Worm (Caenorhabditis elegans) whole organism, early embryonic: ENCODE data around the gene twf-2.

ENCODE experiments used
- B0310.2 ChIP-seq: sonication (generic microtip); optimal IDR thresholded peaks from 2 replicates; lab custom pipeline; 2016; ENCODE audit warnings: mild to moderate bottlenecking, missing genetic modification characterization, missing compliant biosample characterization
- F13C5.2 ChIP-seq: sonication (generic microtip); optimal IDR thresholded peaks from 2 replicates; lab custom pipeline; 2017; ENCODE audit warnings: mild to moderate bottlenecking, missing genetic modification characterization, inconsistent platforms, missing compliant biosample characterization
- aly-1 ChIP-seq: sonication (generic microtip); optimal IDR thresholded peaks from 2 replicates; lab custom pipeline; 2016; ENCODE audit warnings: missing genetic modification characterization, missing compliant biosample characterization
- ama-1 ChIP-seq: fragments of 150-350 bp; optimal IDR thresholded peaks from 2 replicates; lab custom pipeline; 2014
- ceh-36 ChIP-seq: sonication (generic microtip); optimal IDR thresholded peaks from 2 replicates; lab custom pipeline; 2016; ENCODE audit warnings: missing genetic modification characterization, inconsistent platforms, missing compliant biosample characterization
- ets-7 ChIP-seq: sonication (generic microtip); optimal IDR thresholded peaks from 2 replicates; lab custom pipeline; 2016; ENCODE audit warnings: missing genotype, missing genetic modification characterization, missing compliant biosample characterization
- flt-1 ChIP-seq: fragments of 200-800 bp; sonication (Bioruptor generic); IDR thresholded peaks from 2 replicates; pipeline ENCODE4 v1.3.6; 2022; ENCODE audit warnings: missing genetic modification characterization, missing compliant biosample characterization
- hmbx-1 ChIP-seq: sonication (generic microtip); optimal IDR thresholded peaks from 2 replicates; lab custom pipeline; 2016; ENCODE audit warnings: mild to moderate bottlenecking, missing genetic modification characterization, missing compliant biosample characterization
- pes-1 ChIP-seq: fragments of 200-800 bp; sonication (Bioruptor generic); IDR thresholded peaks from 2 replicates; pipeline ENCODE4 v1.3.6; 2022; ENCODE audit warnings: missing genetic modification reagents, missing genetic modification characterization, missing compliant biosample characterization
- scrt-1 ChIP-seq: fragments of 200-800 bp; sonication (Bioruptor generic); IDR thresholded peaks from 2 replicates; pipeline ENCODE4 v1.3.6; 2022; ENCODE audit warnings: missing genetic modification characterization, missing compliant biosample characterization
- sea-1 ChIP-seq: fragments of 200-800 bp; sonication (Bioruptor generic); conservative IDR thresholded peaks from 2 replicates; pipeline ENCODE4 v1.3.6; 2022; ENCODE audit warnings: missing genetic modification characterization, missing compliant biosample characterization
- tbx-11 ChIP-seq: fragments of 200-800 bp; sonication (Bioruptor generic); IDR thresholded peaks from 2 replicates; pipeline ENCODE4 v1.3.6; 2022; ENCODE audit warnings: missing genetic modification characterization, missing compliant biosample characterization
- tbx-37 ChIP-seq: fragments of 200-800 bp; sonication (Bioruptor generic); conservative IDR thresholded peaks from 2 replicates; pipeline ENCODE4 v1.3.6; 2022; ENCODE audit warnings: missing genetic modification reagents, missing genetic modification characterization, missing compliant biosample characterization
- tra-4 ChIP-seq: sonication (generic microtip); optimal IDR thresholded peaks from 2 replicates; lab custom pipeline; 2017; ENCODE audit warnings: missing genetic modification characterization, missing compliant biosample characterization

ce11 chrX:16470758-16471157 is 24.8 kb downstream of the twf-2 start, which contains the start of gene F38E9.1:
- TF ChIP-seq flt-1 (GFP tag; lab: Robert Waterston, UW), result no peak
- TF ChIP-seq scrt-1, result no peak
- TF ChIP-seq hmbx-1, result no peak
- no peak for TF ChIP-seq F13C5.2 (tag; lab: Kevin White, UChicago)
- TF ChIP-seq B0310.2 (tag; lab: Kevin White, UChicago), result no peak
- no peak for TF ChIP-seq aly-1 (tag; lab: Kevin White, UChicago)
- no peak for TF ChIP-seq tra-4
- TF ChIP-seq tbx-37 (GFP tag; lab: Robert Waterston, UW), result no peak
- TF ChIP-seq ceh-36 (tag; lab: Kevin White, UChicago), result no peak
- TF ChIP-seq ama-1 (lab: Kevin White, UChicago), result no peak
- no peak for TF ChIP-seq sea-1 (GFP tag; lab: Robert Waterston, UW)
- TF ChIP-seq tbx-11 (GFP tag; lab: Robert Waterston, UW), result no peak
- no peak for TF ChIP-seq ets-7
- TF ChIP-seq pes-1 (GFP tag; lab: Robert Waterston, UW), result no peak
